Worm (Caenorhabditis elegans) whole organism, L4/young adult: ENCODE results near the gene bath-41.

ENCODE experiments used
- W03F9.2 ChIP-seq: fragments of 150-350 bp; optimal IDR thresholded peaks from 2 replicates; lab custom pipeline; 2014; ENCODE audit warnings: missing biosample characterization, missing genetic modification characterization
- dao-5 ChIP-seq: sonication (generic microtip); optimal IDR thresholded peaks from 2 replicates; lab custom pipeline; 2016; ENCODE audit warnings: missing genotype, missing genetic modification characterization, moderate library complexity, missing compliant biosample characterization
- him-1 ChIP-seq: sonication (generic microtip); optimal IDR thresholded peaks from 2 replicates; lab custom pipeline; 2016; ENCODE audit warnings: missing genotype, missing genetic modification reagents, missing genetic modification characterization, missing compliant biosample characterization

ce11 chrIII:6730185-6730850 lies 8.3 kb upstream of the bath-41 start, which contains the start of the genes Y102E9.5 and odr-4:
- no peak for TF ChIP-seq dao-5 (tag; lab: Kevin White, UChicago)
- no peak for TF ChIP-seq him-1 (tag; lab: Kevin White, UChicago)
- no peak for TF ChIP-seq W03F9.2 (tag; lab: Kevin White, UChicago)
